Fruit fly (Drosophila melanogaster) whole organism, embryonic: Measurements from ENCODE around the gene LUBEL.
A peak's percentile ranks its signal among the peaks of the same experiment; 100 is the strongest.

Source experiments
- Awh ChIP-seq: fragments of 200-800 bp; sonication (Bioruptor generic); IDR thresholded peaks from 2 replicates; pipeline ENCODE4, ENCODE4 v1.3.6; 2022; ENCODE audit warnings: missing biosample characterization, missing genetic modification characterization
- Bgb ChIP-seq: fragments of 200-800 bp; sonication (Bioruptor generic); IDR thresholded peaks from 2 replicates; pipeline ENCODE4 v1.3.6; 2022; ENCODE audit warnings: missing biosample characterization, missing genetic modification characterization; ENCODE audit not compliant: partially characterized antibody
- CG10431 ChIP-seq: fragments of 200-800 bp; sonication (Bioruptor generic); optimal IDR thresholded peaks from 3 replicates; lab custom pipeline; 2018; ENCODE audit warnings: missing biosample characterization, mild to moderate bottlenecking, missing genetic modification characterization
- CG11085 ChIP-seq: fragments of 200-800 bp; sonication (Bioruptor generic); IDR thresholded peaks from 2 replicates; pipeline ENCODE4 v1.3.6; 2022; ENCODE audit warnings: missing biosample characterization, missing genetic modification characterization
- CG12155 ChIP-seq: fragments of 200-800 bp; sonication (Bioruptor generic); optimal IDR thresholded peaks from 3 replicates; lab custom pipeline; 2016; ENCODE audit warnings: missing biosample characterization, missing genetic modification characterization
- CG13624 ChIP-seq: fragments of 200-800 bp; sonication (Bioruptor generic); optimal IDR thresholded peaks from 2 replicates; lab custom pipeline; 2016; ENCODE audit warnings: missing biosample characterization, missing genetic modification characterization
- CG1602 ChIP-seq: fragments of 200-800 bp; sonication (Bioruptor generic); optimal IDR thresholded peaks from 3 replicates; lab custom pipeline; 2016; ENCODE audit warnings: missing biosample characterization, missing genetic modification characterization
- CG17359 ChIP-seq: fragments of 200-800 bp; sonication (Bioruptor generic); optimal IDR thresholded peaks from 3 replicates; lab custom pipeline; 2018; ENCODE audit warnings: missing biosample characterization, mild to moderate bottlenecking, missing genetic modification characterization, moderate library complexity
- CG17385 ChIP-seq: fragments of 200-800 bp; sonication (Bioruptor generic); optimal IDR thresholded peaks from 3 replicates; lab custom pipeline; 2018; ENCODE audit warnings: missing biosample characterization, mild to moderate bottlenecking, missing genetic modification characterization
- CG17802 ChIP-seq: fragments of 200-800 bp; sonication (Bioruptor generic); optimal IDR thresholded peaks from 2 replicates; lab custom pipeline; 2018; ENCODE audit warnings: missing biosample characterization, mild to moderate bottlenecking, missing genetic modification characterization, moderate library complexity
- CG18011 ChIP-seq: fragments of 200-800 bp; sonication (Bioruptor generic); optimal IDR thresholded peaks from 2 replicates; lab custom pipeline; 2017; ENCODE audit warnings: missing biosample characterization, missing genetic modification characterization, mild to moderate bottlenecking, moderate library complexity, missing genotype
- CG2202 ChIP-seq: fragments of 200-800 bp; sonication (Bioruptor generic); optimal IDR thresholded peaks from 2 replicates; lab custom pipeline; 2018; ENCODE audit warnings: missing biosample characterization, mild to moderate bottlenecking, missing genetic modification characterization
- CG30403 ChIP-seq: fragments of 200-800 bp; sonication (Bioruptor generic); optimal IDR thresholded peaks from 3 replicates; lab custom pipeline; 2016; ENCODE audit warnings: missing biosample characterization, missing genetic modification characterization
- CG3163 ChIP-seq: fragments of 200-800 bp; sonication (Bioruptor generic); optimal IDR thresholded peaks from 3 replicates; lab custom pipeline; 2016; ENCODE audit warnings: missing biosample characterization, missing genetic modification characterization
- CG32767 ChIP-seq: fragments of 200-800 bp; sonication (Bioruptor generic); IDR thresholded peaks from 2 replicates; pipeline ENCODE4 v1.3.6; 2022; ENCODE audit warnings: missing biosample characterization, missing genetic modification characterization
- CG7271 ChIP-seq: fragments of 200-800 bp; sonication (Bioruptor generic); optimal IDR thresholded peaks from 2 replicates; lab custom pipeline; 2018; ENCODE audit warnings: missing biosample characterization, mild to moderate bottlenecking, missing genetic modification characterization, moderate library complexity
- CG7556 ChIP-seq: fragments of 200-800 bp; sonication (Bioruptor generic); optimal IDR thresholded peaks from 2 replicates; lab custom pipeline; 2017; ENCODE audit warnings: missing biosample characterization, mild to moderate bottlenecking, missing genetic modification characterization
- CG7745 ChIP-seq: fragments of 200-800 bp; sonication (Bioruptor generic); optimal IDR thresholded peaks from 2 replicates; lab custom pipeline; 2018; ENCODE audit warnings: missing biosample characterization, mild to moderate bottlenecking, missing genetic modification characterization, moderate library complexity
- CG8924 ChIP-seq: fragments of 200-800 bp; optimal IDR thresholded peaks from 3 replicates; lab custom pipeline; 2019; ENCODE audit warnings: missing biosample characterization, mild to moderate bottlenecking, missing genetic modification characterization, moderate library complexity
- Dek ChIP-seq: fragments of 200-800 bp; sonication (Bioruptor generic); optimal IDR thresholded peaks from 3 replicates; lab custom pipeline; 2019; ENCODE audit warnings: missing biosample characterization, mild to moderate bottlenecking, missing genetic modification characterization, moderate library complexity
- Dll ChIP-seq: fragments of 200-800 bp; sonication (Bioruptor generic); IDR thresholded peaks from 4 replicates; pipeline ENCODE4 v1.3.6; 2022; ENCODE audit warnings: missing biosample characterization, missing genetic modification characterization; ENCODE audit not compliant: partially characterized antibody
- E2f2 ChIP-seq: fragments of 200-800 bp; sonication (Bioruptor generic); IDR thresholded peaks from 2 replicates; pipeline ENCODE4 v1.3.6; 2022; ENCODE audit warnings: missing biosample characterization, missing genetic modification characterization
- Elba2 ChIP-seq: fragments of 200-800 bp; sonication (Bioruptor generic); optimal IDR thresholded peaks from 3 replicates; lab custom pipeline; 2016; ENCODE audit warnings: missing biosample characterization, missing genetic modification characterization
- HLH4C ChIP-seq: fragments of 200-800 bp; sonication (Bioruptor generic); IDR thresholded peaks from 3 replicates; pipeline ENCODE4 v1.3.6; 2022; ENCODE audit warnings: missing biosample characterization, missing genetic modification characterization; ENCODE audit not compliant: partially characterized antibody
- Hey ChIP-seq: fragments of 200-800 bp; sonication (Bioruptor generic); optimal IDR thresholded peaks from 3 replicates; lab custom pipeline; 2018; ENCODE audit warnings: missing biosample characterization, mild to moderate bottlenecking, missing genetic modification characterization
- Hsf ChIP-seq: fragments of 200-800 bp; sonication (Bioruptor generic); optimal IDR thresholded peaks from 3 replicates; lab custom pipeline; 2016; ENCODE audit warnings: missing biosample characterization, missing genetic modification characterization
- Lhr ChIP-seq: fragments of 200-800 bp; sonication (Bioruptor generic); optimal IDR thresholded peaks from 3 replicates; lab custom pipeline; 2017; ENCODE audit warnings: mild to moderate bottlenecking, missing biosample characterization, missing genetic modification reagents, missing genetic modification characterization
- Max ChIP-seq: fragments of 200-800 bp; sonication (Bioruptor generic); optimal IDR thresholded peaks from 2 replicates; lab custom pipeline; 2016; ENCODE audit warnings: missing biosample characterization, mild to moderate bottlenecking, missing genetic modification characterization
- Mrtf ChIP-seq: fragments of 200-800 bp; sonication (Bioruptor generic); IDR thresholded peaks from 3 replicates; pipeline ENCODE4 v1.3.6; 2022; ENCODE audit warnings: missing biosample characterization, missing genetic modification characterization
- PHDP ChIP-seq: fragments of 200-800 bp; sonication (Bioruptor generic); optimal IDR thresholded peaks from 3 replicates; lab custom pipeline; 2018; ENCODE audit warnings: missing biosample characterization, mild to moderate bottlenecking, missing genetic modification characterization, moderate library complexity
- Sox102F ChIP-seq: fragments of 200-800 bp; sonication (Bioruptor generic); optimal IDR thresholded peaks from 2 replicates; lab custom pipeline; 2018; ENCODE audit warnings: missing biosample characterization, mild to moderate bottlenecking, missing genetic modification characterization, moderate library complexity
- Sry-δ ChIP-seq: fragments of 200-800 bp; sonication (Bioruptor generic); optimal IDR thresholded peaks from 2 replicates; lab custom pipeline; 2016; ENCODE audit warnings: missing biosample characterization, missing genetic modification characterization
- ac ChIP-seq: fragments of 200-800 bp; sonication (Bioruptor generic); optimal IDR thresholded peaks from 3 replicates; lab custom pipeline; 2017; ENCODE audit warnings: missing biosample characterization, mild to moderate bottlenecking, missing genetic modification characterization
- cad ChIP-seq: fragments of >200 bp; optimal IDR thresholded peaks from 2 replicates; lab custom pipeline; 2017; ENCODE audit warnings: missing biosample characterization, missing genetic modification characterization
- crc ChIP-seq: fragments of 200-800 bp; sonication (Bioruptor generic); optimal IDR thresholded peaks from 2 replicates; lab custom pipeline; 2016; ENCODE audit warnings: missing biosample characterization, missing genetic modification characterization
- dimm ChIP-seq: fragments of 200-800 bp; sonication (Bioruptor generic); IDR thresholded peaks from 2 replicates; pipeline ENCODE4 v1.3.6; 2022; ENCODE audit warnings: missing biosample characterization, missing genetic modification characterization
- fru ChIP-seq: fragments of >200 bp; optimal IDR thresholded peaks from 2 replicates; lab custom pipeline; 2017
- nau ChIP-seq: fragments of 200-800 bp; sonication (Bioruptor generic); optimal IDR thresholded peaks from 3 replicates; lab custom pipeline; 2017; ENCODE audit warnings: missing biosample characterization, mild to moderate bottlenecking, missing genetic modification characterization, missing genetic modification reagents
- odd ChIP-seq: fragments of 200-800 bp; sonication (Bioruptor generic); optimal IDR thresholded peaks from 2 replicates; lab custom pipeline; 2017; ENCODE audit warnings: missing biosample characterization, mild to moderate bottlenecking, missing genetic modification characterization
- salm ChIP-seq: fragments of 200-800 bp; sonication (Bioruptor generic); optimal IDR thresholded peaks from 2 replicates; lab custom pipeline; 2018; ENCODE audit warnings: missing biosample characterization, mild to moderate bottlenecking, missing genetic modification characterization
- schlank ChIP-seq: fragments of 200-800 bp; sonication (Bioruptor generic); optimal IDR thresholded peaks from 2 replicates; lab custom pipeline; 2018; ENCODE audit warnings: missing biosample characterization, mild to moderate bottlenecking, missing genetic modification characterization
- sens-2 ChIP-seq: fragments of 200-800 bp; sonication (Bioruptor generic); IDR thresholded peaks from 2 replicates; pipeline ENCODE4 v1.3.6; 2022; ENCODE audit warnings: missing biosample characterization, missing genetic modification characterization
- sim ChIP-seq: fragments of 200-800 bp; sonication (Bioruptor generic); IDR thresholded peaks from 2 replicates; pipeline ENCODE4 v1.3.6; 2022; ENCODE audit warnings: missing biosample characterization, missing genetic modification characterization
- slp2 ChIP-seq: fragments of 200-800 bp; sonication (Bioruptor generic); optimal IDR thresholded peaks from 2 replicates; lab custom pipeline; 2016; ENCODE audit warnings: missing biosample characterization, missing genetic modification characterization
- tgo ChIP-seq: fragments of 200-800 bp; sonication (Bioruptor generic); IDR thresholded peaks from 3 replicates; pipeline ENCODE4 v1.3.6; 2022; ENCODE audit warnings: missing biosample characterization, missing genetic modification characterization
- wek ChIP-seq: fragments of 200-800 bp; sonication (Bioruptor generic); optimal IDR thresholded peaks from 3 replicates; lab custom pipeline; 2018; ENCODE audit warnings: missing biosample characterization, mild to moderate bottlenecking, missing genetic modification characterization, moderate library complexity

Gene LUBEL

DNA sequence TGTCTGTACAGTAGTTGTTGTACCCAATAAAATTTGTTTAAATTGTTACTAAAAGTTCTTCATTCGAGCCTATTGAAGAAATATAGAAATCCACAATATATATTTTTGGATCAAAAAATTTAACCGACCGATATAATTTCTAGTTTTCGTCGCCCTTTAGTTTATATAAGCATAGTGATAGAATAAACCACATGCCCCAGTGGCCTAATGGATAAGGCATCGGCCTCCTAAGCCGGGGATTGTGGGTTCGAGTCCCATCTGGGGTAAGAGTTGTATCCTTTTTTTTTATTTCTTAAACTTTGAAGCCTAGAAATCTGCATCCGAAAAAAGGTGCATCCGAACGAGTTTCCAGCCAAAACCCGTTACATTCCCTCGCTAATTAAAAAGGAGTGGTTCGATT, 27.0 kb upstream of the LUBEL start (continued):
- TF ChIP-seq slp2 (GFP tag; lab: Kevin White, UChicago), result no peak

DNA sequence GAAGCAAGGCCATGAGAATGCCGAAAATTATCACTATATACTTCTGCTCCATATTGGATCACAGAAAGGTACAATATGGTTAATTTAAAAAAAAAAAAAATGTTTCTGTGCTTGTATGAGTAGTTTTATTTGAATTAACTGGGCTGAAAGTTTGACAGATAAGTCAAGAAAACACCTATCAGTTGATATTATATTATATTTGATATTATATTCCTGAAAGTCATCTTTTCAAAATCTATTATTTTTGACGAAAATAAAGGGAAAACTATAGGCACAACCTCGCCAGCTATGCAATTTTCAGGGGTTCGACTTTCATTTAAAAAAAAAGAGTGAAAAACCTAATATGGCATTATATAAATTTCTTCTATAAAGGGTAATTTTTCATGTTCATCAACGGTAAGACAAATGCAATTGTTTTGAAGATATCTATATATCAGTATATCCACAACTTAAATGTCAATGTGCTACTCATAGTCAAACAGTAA, 26.2 kb upstream of the LUBEL start, which contains the start of the genes nrv2 and CG43610:
Gene nrv2 (minus strand): TSS at position 101 of the 485 bp plus-strand sequence.
Gene CG43610 (plus strand): TSS at position 435 of the 485 bp plus-strand sequence.
- TF ChIP-seq odd (GFP tag; lab: Kevin White, UChicago), result no peak

DNA sequence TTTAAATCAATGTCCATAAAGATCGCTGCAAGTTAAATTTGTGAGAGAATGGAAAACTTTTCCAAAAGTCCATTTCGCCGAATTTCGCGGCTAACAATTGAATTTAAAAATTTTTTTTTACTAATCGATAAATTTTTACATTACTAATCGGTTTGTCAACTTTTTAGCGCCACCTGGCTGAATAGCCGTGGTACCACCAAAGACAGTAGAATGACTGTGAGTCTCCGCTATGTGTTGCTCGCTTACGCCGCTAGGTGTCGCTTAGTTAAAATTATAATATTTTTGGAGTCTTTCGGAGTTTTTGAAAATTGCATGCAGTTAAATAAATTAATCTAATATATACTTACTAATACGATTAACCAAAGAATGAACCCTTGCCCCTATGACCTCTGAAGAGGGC, 24.9 kb upstream of the LUBEL start:
- TF ChIP-seq fru (lab: Kevin White, UChicago), result no peak
- TF ChIP-seq CG12155 (GFP tag; lab: Kevin White, UChicago), result no peak
- TF ChIP-seq CG17802 (tag; lab: Kevin White, UChicago), result no peak
- TF ChIP-seq Dek (tag; lab: Kevin White, UChicago), result peak; percentile 44
- TF ChIP-seq dimm (GFP tag; lab: Robert Waterston, UW), result no peak
- TF ChIP-seq Hey (tag; lab: Kevin White, UChicago), result no peak
- peak; percentile 96 for TF ChIP-seq E2f2 (GFP tag; lab: Robert Waterston, UW)
- no peak for TF ChIP-seq ac (GFP tag; lab: Kevin White, UChicago)
- TF ChIP-seq CG7556 (GFP tag; lab: Kevin White, UChicago), result no peak
- no peak for TF ChIP-seq CG32767
- no peak for TF ChIP-seq CG10431 (GFP tag; lab: Kevin White, UChicago)
- TF ChIP-seq PHDP (tag; lab: Kevin White, UChicago), result peak; percentile 27
- no peak for TF ChIP-seq CG3163
- no peak for TF ChIP-seq CG17385 (GFP tag; lab: Kevin White, UChicago)
- TF ChIP-seq CG13624 (GFP tag; lab: Kevin White, UChicago), result peak; percentile 49
- peak; percentile 17 for TF ChIP-seq CG1602 (GFP tag; lab: Kevin White, UChicago)
- TF ChIP-seq CG8924, result no peak
- peak; percentile 53 for TF ChIP-seq Sry-δ (GFP tag; lab: Kevin White, UChicago)
- no peak for TF ChIP-seq CG11085 (GFP tag; lab: Robert Waterston, UW)
- TF ChIP-seq tgo (GFP tag; lab: Robert Waterston, UW), result 0 out of 3 replicates have a peak, but pooled peaks have one; percentile 29
- peak; percentile 17; the same call in 1 of the 3 replicates for TF ChIP-seq Mrtf (GFP tag; lab: Robert Waterston, UW)
- peak; percentile 27 for TF ChIP-seq Max (GFP tag; lab: Kevin White, UChicago)
- TF ChIP-seq Hsf (GFP tag; lab: Kevin White, UChicago), result peak; percentile 47
- no peak for TF ChIP-seq Awh (GFP tag; lab: Robert Waterston, UW)
- TF ChIP-seq sens-2 (GFP tag; lab: Robert Waterston, UW), result no peak
- TF ChIP-seq schlank (tag; lab: Kevin White, UChicago), result no peak
- no peak for TF ChIP-seq CG18011 (GFP tag; lab: Kevin White, UChicago)
- TF ChIP-seq Bgb (GFP tag; lab: Robert Waterston, UW), result peak; percentile 72
- TF ChIP-seq cad, result peak; percentile 52
- TF ChIP-seq Elba2 (GFP tag; lab: Kevin White, UChicago), result no peak
- peak; percentile 55 for TF ChIP-seq CG30403 (GFP tag; lab: Kevin White, UChicago)
- TF ChIP-seq sim, result no peak
- TF ChIP-seq Dll (GFP tag; lab: Robert Waterston, UW), result 0 out of 4 replicates have a peak, but pooled peaks have one; percentile 33
- TF ChIP-seq wek (GFP tag; lab: Kevin White, UChicago), result no peak
- no peak for TF ChIP-seq HLH4C
- TF ChIP-seq CG7271, result no peak
- no peak for TF ChIP-seq salm (tag; lab: Kevin White, UChicago)
- no peak for TF ChIP-seq CG7745 (tag; lab: Kevin White, UChicago)
- peak; percentile 47 for TF ChIP-seq Sox102F
- peak; percentile 97 for TF ChIP-seq CG17359
- TF ChIP-seq nau (GFP tag; lab: Kevin White, UChicago), result no peak
- peak; percentile 90 for TF ChIP-seq Lhr
- no peak for TF ChIP-seq crc (GFP tag; lab: Kevin White, UChicago)
- no peak for TF ChIP-seq CG2202 (tag; lab: Kevin White, UChicago)
